Fruit fly (Drosophila melanogaster): ENCODE data around the gene RluA-2.

RluA-2 gene

DNA sequence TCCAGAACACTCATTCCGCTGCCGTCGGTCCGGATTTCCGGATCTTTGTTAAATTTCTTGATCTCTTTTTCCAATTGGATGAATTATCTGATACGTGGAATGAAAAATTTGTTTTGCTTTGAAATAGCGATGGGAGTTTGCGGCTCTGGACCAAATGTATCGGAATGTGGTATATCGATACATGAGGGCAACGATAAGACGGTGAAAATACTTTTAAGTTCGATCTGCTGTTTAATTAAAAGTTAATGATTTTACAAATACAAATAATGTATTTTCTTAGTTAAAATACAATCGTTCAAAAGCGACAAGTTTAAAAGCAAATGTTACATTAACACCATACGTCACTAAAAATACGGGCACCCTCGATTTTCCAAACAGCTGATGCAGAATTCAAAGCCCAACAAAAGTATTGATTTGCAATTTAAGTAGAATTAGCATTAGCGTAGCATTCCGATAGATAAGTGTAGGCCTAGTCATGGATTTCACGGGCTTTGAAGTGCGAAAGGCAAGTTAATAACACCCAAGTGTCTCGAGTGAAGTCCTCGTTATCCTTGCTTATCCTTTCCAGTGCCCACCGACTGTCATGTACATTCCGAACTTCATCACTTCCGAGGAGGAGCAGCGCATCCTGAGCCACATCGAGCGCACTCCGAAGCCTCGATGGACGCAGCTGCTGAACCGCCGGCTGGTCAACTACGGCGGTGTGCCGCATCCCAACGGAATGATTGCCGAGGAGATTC, 11.8 kb downstream of the RluA-2 start, which contains the start of the genes Cog4 and CG6144 (continued):
- TF ChIP-seq luna (GFP tag; optimal IDR thresholded peaks at IDR 0.05) (no peak), CG9727 (GFP tag; optimal IDR thresholded peaks at IDR 0.05) (no peak), C15 (GFP tag; IDR thresholded peaks at IDR 0.05) (no peak), al (GFP tag; IDR thresholded peaks at IDR 0.05) (0 out of 2 replicates have a peak, but pooled peaks have one; percentile 17), CG9932 (GFP tag; IDR thresholded peaks at IDR 0.05) (peak; percentile 80), exex (tag; optimal IDR thresholded peaks at IDR 0.05) (no peak), sima (GFP tag; optimal IDR thresholded peaks at IDR 0.05) (no peak), BEAF-32 (GFP tag; optimal IDR thresholded peaks at IDR 0.05) (peak; percentile 78), MBD-R2 (GFP tag; IDR thresholded peaks at IDR 0.05) (peak; percentile 87), Pdp1 (GFP tag; optimal IDR thresholded peaks at IDR 0.05) (peak in 1 of 2 experiments; percentile 22), CG18764 (GFP tag; optimal IDR thresholded peaks at IDR 0.05) (no peak), CG3726 (GFP tag; IDR thresholded peaks at IDR 0.05) (no peak), Dek (tag; optimal IDR thresholded peaks at IDR 0.05) (no peak), CG17359 (tag; optimal IDR thresholded peaks at IDR 0.05) (no peak), CG4328 (GFP tag; optimal IDR thresholded peaks at IDR 0.05) (no peak), CG13287 (GFP tag; IDR thresholded peaks at IDR 0.05; ENCODE audit: partially characterized antibody) (peak; percentile 88), CG9215 (GFP tag; IDR thresholded peaks at IDR 0.05) (no peak), chif (GFP tag; optimal IDR thresholded peaks at IDR 0.05) (no peak), CG4820 (GFP tag; optimal IDR thresholded peaks at IDR 0.05) (no peak), CG31365 (tag; optimal IDR thresholded peaks at IDR 0.05) (no peak), jumu (GFP tag; optimal IDR thresholded peaks at IDR 0.05) (peak; percentile 47), lbe (GFP tag; optimal IDR thresholded peaks at IDR 0.05) (no peak), Atf-2 (GFP tag; optimal IDR thresholded peaks at IDR 0.05) (no peak), CG15514 (GFP tag; optimal IDR thresholded peaks at IDR 0.05) (peak; percentile 56), cato (GFP tag; optimal IDR thresholded peaks at IDR 0.05; ENCODE audit: borderline replicate concordance) (no peak), CG13296 (GFP tag; optimal IDR thresholded peaks at IDR 0.05) (no peak), scrt (GFP tag; optimal IDR thresholded peaks at IDR 0.05) (no peak), pan (optimal IDR thresholded peaks at IDR 0.05) (no peak), pan (GFP tag; optimal IDR thresholded peaks at IDR 0.05 in 1 of 2, IDR thresholded peaks at IDR 0.05 in 1 of 2) (peak in 1 of 2 experiments; percentile 34), CG10979 (tag; optimal IDR thresholded peaks at IDR 0.05) (peak; percentile 14), ranshi (GFP tag; IDR thresholded peaks at IDR 0.05) (peak; percentile 82; the same call in 1 of the 2 replicates), ro (GFP tag; IDR thresholded peaks at IDR 0.05) (no peak), knrl (GFP tag; IDR thresholded peaks at IDR 0.05; ENCODE audit: partially characterized antibody) (peak; percentile 77), mam (GFP tag; optimal IDR thresholded peaks at IDR 0.05) (peak; percentile 48), bbx (GFP tag; IDR thresholded peaks at IDR 0.05; ENCODE audit: partially characterized antibody) (peak; percentile 75), chinmo (GFP tag; IDR thresholded peaks at IDR 0.05; ENCODE audit: partially characterized antibody) (0 out of 4 replicates have a peak, but pooled peaks have one; percentile 73), CG6854 (GFP tag; optimal IDR thresholded peaks at IDR 0.05) (no peak), BtbVII (GFP tag; optimal IDR thresholded peaks at IDR 0.05) (no peak), CG3163 (GFP tag; optimal IDR thresholded peaks at IDR 0.05) (no peak), Fer3 (tag; optimal IDR thresholded peaks at IDR 0.05) (no peak), CG11398 (GFP tag; optimal IDR thresholded peaks at IDR 0.05) (no peak), CG12659 (GFP tag; optimal IDR thresholded peaks at IDR 0.05) (peak; percentile 44), Ssrp (tag; optimal IDR thresholded peaks at IDR 0.05) (no peak), CG6813 (GFP tag; optimal IDR thresholded peaks at IDR 0.05) (no peak), trem (tag; optimal IDR thresholded peaks at IDR 0.05) (peak; percentile 57), Vsx1 (GFP tag; optimal IDR thresholded peaks at IDR 0.05) (no peak), CG13894 (tag; optimal IDR thresholded peaks at IDR 0.05) (no peak), CG12219 (GFP tag; optimal IDR thresholded peaks at IDR 0.05) (no peak)
